Fruit fly (Drosophila melanogaster) whole organism, embryonic: Measurements from ENCODE around the gene Lcp65Ab1.

Experiments used
- Aef1 ChIP-seq: fragments of 200-800 bp; sonication (Bioruptor generic); IDR thresholded peaks from 3 replicates; pipeline ENCODE4 v1.3.6; 2022; ENCODE audit warnings: missing biosample characterization, missing genetic modification characterization
- CG11085 ChIP-seq: fragments of 200-800 bp; sonication (Bioruptor generic); IDR thresholded peaks from 2 replicates; pipeline ENCODE4 v1.3.6; 2022; ENCODE audit warnings: missing biosample characterization, missing genetic modification characterization
- CG12391 ChIP-seq: fragments of 200-800 bp; sonication (Bioruptor generic); optimal IDR thresholded peaks from 3 replicates; lab custom pipeline; 2018; ENCODE audit warnings: missing biosample characterization, mild to moderate bottlenecking, missing genetic modification characterization, moderate library complexity
- CG12769 ChIP-seq: fragments of 200-800 bp; sonication (Bioruptor generic); optimal IDR thresholded peaks from 2 replicates; lab custom pipeline; 2019; ENCODE audit warnings: missing biosample characterization, mild to moderate bottlenecking, missing genetic modification characterization, moderate library complexity
- CG13424 ChIP-seq: fragments of 200-800 bp; sonication (Bioruptor generic); optimal IDR thresholded peaks from 2 replicates; lab custom pipeline; 2019; ENCODE audit warnings: missing biosample characterization, mild to moderate bottlenecking, missing genetic modification characterization, moderate library complexity
- CG16863 ChIP-seq: fragments of 200-800 bp; sonication (Bioruptor generic); optimal IDR thresholded peaks from 3 replicates; lab custom pipeline; 2016; ENCODE audit warnings: missing biosample characterization, missing genetic modification characterization
- CG17186 ChIP-seq: fragments of 200-800 bp; sonication (Bioruptor generic); optimal IDR thresholded peaks from 3 replicates; lab custom pipeline; 2017; ENCODE audit warnings: missing biosample characterization, missing genetic modification reagents, missing genetic modification characterization
- CG17829 ChIP-seq: fragments of 200-800 bp; optimal IDR thresholded peaks from 2 replicates; lab custom pipeline; 2019; ENCODE audit warnings: missing biosample characterization, mild to moderate bottlenecking, missing genetic modification characterization, moderate library complexity
- CG18262 ChIP-seq: fragments of 200-800 bp; optimal IDR thresholded peaks from 3 replicates; lab custom pipeline; 2019; ENCODE audit warnings: missing biosample characterization, mild to moderate bottlenecking, missing genetic modification characterization, moderate library complexity
- CG2889 ChIP-seq: fragments of 200-800 bp; sonication (Bioruptor generic); IDR thresholded peaks from 3 replicates; pipeline ENCODE4 v1.3.6; 2022; ENCODE audit warnings: missing biosample characterization, missing genetic modification characterization
- CG31441 ChIP-seq: fragments of 200-800 bp; sonication (Bioruptor generic); IDR thresholded peaks from 2 replicates; pipeline ENCODE4 v1.3.6; 2022; ENCODE audit warnings: missing biosample characterization, missing genetic modification characterization
- CG5180 ChIP-seq: fragments of 200-800 bp; sonication (Bioruptor generic); optimal IDR thresholded peaks from 3 replicates; lab custom pipeline; 2017; ENCODE audit warnings: missing biosample characterization, missing genetic modification characterization, mild to moderate bottlenecking, moderate library complexity, missing genetic modification reagents
- CG6765 ChIP-seq: fragments of 200-800 bp; sonication (Bioruptor generic); optimal IDR thresholded peaks from 3 replicates; lab custom pipeline; 2017; ENCODE audit warnings: missing biosample characterization, mild to moderate bottlenecking, missing genetic modification characterization
- CG7372 ChIP-seq: fragments of 200-800 bp; sonication (Bioruptor generic); IDR thresholded peaks from 2 replicates; pipeline ENCODE4 v1.3.6; 2022; ENCODE audit warnings: missing biosample characterization, missing genetic modification characterization
- CG8089 ChIP-seq: fragments of 200-800 bp; sonication (Bioruptor generic); optimal IDR thresholded peaks from 3 replicates; lab custom pipeline; 2016; ENCODE audit warnings: missing biosample characterization, missing genetic modification characterization
- CG8944 ChIP-seq: fragments of 200-800 bp; sonication (Bioruptor generic); optimal IDR thresholded peaks from 3 replicates; lab custom pipeline; 2016; ENCODE audit warnings: missing biosample characterization, missing genetic modification characterization
- CG9437 ChIP-seq: fragments of 200-800 bp; sonication (Bioruptor generic); optimal IDR thresholded peaks from 2 replicates; lab custom pipeline; 2018; ENCODE audit warnings: missing biosample characterization, mild to moderate bottlenecking, missing genetic modification characterization
- D ChIP-seq, 2 experiments: fragments of 200-800 bp in 1 of 2; fragments of >200 bp in 1 of 2; sonication (Bioruptor generic) in 1 of 2; optimal IDR thresholded peaks; 2 replicates in 1 of 2; 3 replicates in 1 of 2; lab custom pipeline; 2017; ENCODE audit warnings: mild to moderate bottlenecking in 1 of 2, missing biosample characterization in 1 of 2, missing genetic modification characterization in 1 of 2, missing genetic modification reagents in 1 of 2
- Dip2 ChIP-seq: fragments of 200-800 bp; sonication (Bioruptor generic); IDR thresholded peaks from 2 replicates; pipeline ENCODE4 v1.3.6; 2022; ENCODE audit warnings: missing biosample characterization, missing genetic modification characterization
- ERR ChIP-seq: fragments of 200-800 bp; sonication (Bioruptor generic); optimal IDR thresholded peaks from 2 replicates; lab custom pipeline; 2016; ENCODE audit warnings: missing biosample characterization, missing genetic modification characterization
- Ets65A ChIP-seq: fragments of 200-800 bp; sonication (Bioruptor generic); peaks from one replicate; lab custom pipeline; 2016; ENCODE audit warnings: missing biosample characterization, missing genetic modification characterization
- Gsc ChIP-seq: fragments of 200-800 bp; sonication (Bioruptor generic); IDR thresholded peaks from 2 replicates; pipeline ENCODE4 v1.3.6; 2022; ENCODE audit warnings: missing biosample characterization, missing genetic modification characterization
- HLH54F ChIP-seq: fragments of 200-800 bp; sonication (Bioruptor generic); optimal IDR thresholded peaks from 3 replicates; lab custom pipeline; 2016; ENCODE audit warnings: missing biosample characterization, missing genetic modification characterization
- Hr3 ChIP-seq: fragments of 200-800 bp; sonication (Bioruptor generic); optimal IDR thresholded peaks from 3 replicates; lab custom pipeline; 2016; ENCODE audit warnings: missing biosample characterization, missing genetic modification characterization
- Hsf ChIP-seq: fragments of 200-800 bp; sonication (Bioruptor generic); optimal IDR thresholded peaks from 3 replicates; lab custom pipeline; 2016; ENCODE audit warnings: missing biosample characterization, missing genetic modification characterization
- Lpt ChIP-seq: fragments of >200 bp; optimal IDR thresholded peaks from 2 replicates; lab custom pipeline; 2018; ENCODE audit warnings: missing biosample characterization, missing genetic modification characterization
- Myb ChIP-seq: fragments of 200-800 bp; sonication (Bioruptor generic); optimal IDR thresholded peaks from 2 replicates; lab custom pipeline; 2016; ENCODE audit warnings: missing biosample characterization, missing genetic modification characterization
- Neu2 ChIP-seq: fragments of 200-800 bp; sonication (Bioruptor generic); optimal IDR thresholded peaks from 3 replicates; lab custom pipeline; 2016; ENCODE audit warnings: missing biosample characterization, missing genetic modification characterization, borderline replicate concordance
- Ptx1 ChIP-seq: fragments of 200-800 bp; sonication (Bioruptor generic); IDR thresholded peaks from 2 replicates; pipeline ENCODE4 v1.3.6; 2022; ENCODE audit warnings: missing biosample characterization, missing genetic modification characterization
- Side ChIP-seq: fragments of 200-800 bp; sonication (Bioruptor generic); optimal IDR thresholded peaks from 2 replicates; lab custom pipeline; 2016; ENCODE audit warnings: missing biosample characterization, missing genetic modification characterization
- Sox100B ChIP-seq: fragments of 200-800 bp; sonication (Bioruptor generic); optimal IDR thresholded peaks from 3 replicates; lab custom pipeline; 2018; ENCODE audit warnings: missing biosample characterization, mild to moderate bottlenecking, missing genetic modification characterization
- Sox102F ChIP-seq: fragments of 200-800 bp; sonication (Bioruptor generic); optimal IDR thresholded peaks from 2 replicates; lab custom pipeline; 2018; ENCODE audit warnings: missing biosample characterization, mild to moderate bottlenecking, missing genetic modification characterization, moderate library complexity
- Sry-β ChIP-seq: fragments of 200-800 bp; sonication (Bioruptor generic); optimal IDR thresholded peaks from 2 replicates; lab custom pipeline; 2018; ENCODE audit warnings: missing biosample characterization, mild to moderate bottlenecking, missing genetic modification characterization, moderate library complexity
- Xbp1 ChIP-seq: fragments of 200-800 bp; sonication (Bioruptor generic); optimal IDR thresholded peaks from 3 replicates; lab custom pipeline; 2016; ENCODE audit warnings: missing biosample characterization, mild to moderate bottlenecking, missing genetic modification characterization
- bsh ChIP-seq, 2 experiments: fragments of 200-800 bp; sonication (Bioruptor generic); optimal IDR thresholded peaks; 2 replicates each; lab custom pipeline; 2017 to 2018; ENCODE audit warnings: mild to moderate bottlenecking in 2 of 2, missing biosample characterization in 2 of 2, missing genetic modification characterization in 2 of 2, moderate library complexity in 1 of 2
- caup ChIP-seq: fragments of 200-800 bp; sonication (Bioruptor generic); optimal IDR thresholded peaks from 3 replicates; lab custom pipeline; 2017; ENCODE audit warnings: missing biosample characterization, mild to moderate bottlenecking, missing genetic modification characterization, moderate library complexity; ENCODE audit not compliant: severe bottlenecking
- dysf ChIP-seq: fragments of 200-800 bp; sonication (Bioruptor generic); IDR thresholded peaks from 3 replicates; pipeline ENCODE4 v1.3.6; 2022; ENCODE audit warnings: missing biosample characterization, missing genetic modification characterization
- fd102C ChIP-seq: fragments of 200-800 bp; sonication (Bioruptor generic); optimal IDR thresholded peaks from 2 replicates; lab custom pipeline; 2018; ENCODE audit warnings: missing biosample characterization, mild to moderate bottlenecking, missing genetic modification characterization, moderate library complexity
- gt ChIP-seq: fragments of 200-800 bp; sonication (Bioruptor generic); IDR thresholded peaks from 2 replicates; pipeline ENCODE4 v1.3.6; 2022; ENCODE audit warnings: missing biosample characterization, missing genetic modification characterization
- lola ChIP-seq, 3 experiments: fragments of >200 bp in 2 of 3; fragments of 200-800 bp in 1 of 3; sonication (Bioruptor generic) in 1 of 3; optimal IDR thresholded peaks; 2 replicates each; lab custom pipeline; 2017 to 2019; ENCODE audit warnings: missing biosample characterization in 3 of 3, missing genetic modification characterization in 3 of 3, mild to moderate bottlenecking in 1 of 3, moderate library complexity in 1 of 3
- nom ChIP-seq: fragments of 200-800 bp; sonication (Bioruptor generic); optimal IDR thresholded peaks from 2 replicates; lab custom pipeline; 2017; ENCODE audit warnings: missing biosample characterization, missing genetic modification characterization, mild to moderate bottlenecking, moderate library complexity, missing genetic modification reagents
- odd ChIP-seq: fragments of 200-800 bp; sonication (Bioruptor generic); optimal IDR thresholded peaks from 2 replicates; lab custom pipeline; 2017; ENCODE audit warnings: missing biosample characterization, mild to moderate bottlenecking, missing genetic modification characterization
- pan ChIP-seq, 4 experiments: fragments of >200 bp in 3 of 4; fragments of 200-800 bp in 1 of 4; sonication (Bioruptor generic) in 1 of 4; optimal IDR thresholded peaks in 3 of 4; IDR thresholded peaks in 1 of 4; 2 replicates each; pipeline versions ENCODE4 v1.3.6 to Lab custom; 2017 to 2022; ENCODE audit warnings: missing biosample characterization in 2 of 4, missing genetic modification characterization in 2 of 4, mixed read lengths in 1 of 4
- repo ChIP-seq: fragments of 200-800 bp; sonication (Bioruptor generic); optimal IDR thresholded peaks from 2 replicates; lab custom pipeline; 2016; ENCODE audit warnings: missing biosample characterization, missing genetic modification characterization
- ssp ChIP-seq: fragments of 200-800 bp; sonication (Bioruptor generic); IDR thresholded peaks from 2 replicates; pipeline ENCODE4 v1.3.6; 2022; ENCODE audit warnings: missing biosample characterization, missing genetic modification characterization
- ttk ChIP-seq: fragments of 200-800 bp; sonication (Bioruptor generic); IDR thresholded peaks from 2 replicates; pipeline ENCODE4 v2.1.2; 2022; ENCODE audit warnings: missing biosample characterization, missing genetic modification characterization
- vfl ChIP-seq: fragments of 200-800 bp; sonication (Bioruptor generic); optimal IDR thresholded peaks from 2 replicates; lab custom pipeline; 2016; ENCODE audit warnings: missing biosample characterization, missing genetic modification characterization
- zf30C ChIP-seq: fragments of 200-800 bp; sonication (Bioruptor generic); optimal IDR thresholded peaks from 3 replicates; lab custom pipeline; 2018; ENCODE audit warnings: missing biosample characterization, mild to moderate bottlenecking, missing genetic modification characterization

Lcp65Ab1 gene

dm6 chr3L:6108264-6109060, 40.9 kb upstream of the Lcp65Ab1 start (continued):
- TF ChIP-seq gt (GFP tag; lab: Robert Waterston, UW) = no peak
- TF ChIP-seq Ets65A (GFP tag; lab: Kevin White, UChicago) = no peak
- no peak for TF ChIP-seq CG2889 (GFP tag; lab: Robert Waterston, UW)
- no peak for TF ChIP-seq caup (GFP tag; lab: Kevin White, UChicago)
- no peak for TF ChIP-seq odd (GFP tag; lab: Kevin White, UChicago)
- TF ChIP-seq Dip2 (GFP tag; lab: Robert Waterston, UW) = no peak
- no peak for TF ChIP-seq Gsc (GFP tag; lab: Robert Waterston, UW)
- no peak for TF ChIP-seq ttk (GFP tag; lab: Robert Waterston, UW)
- TF ChIP-seq CG12391 (tag; lab: Kevin White, UChicago) = peak; percentile 38
- TF ChIP-seq CG16863 (GFP tag; lab: Kevin White, UChicago) = no peak
- TF ChIP-seq lola (GFP tag; optimal IDR thresholded peaks at IDR 0.05; lab: Kevin White, UChicago) = peak in 1 of 3 experiments; percentile 45
- no peak for TF ChIP-seq CG7372 (GFP tag; lab: Robert Waterston, UW)
- no peak for TF ChIP-seq CG9437
- no peak for TF ChIP-seq Lpt (GFP tag; lab: Kevin White, UChicago)
- TF ChIP-seq zf30C = no peak
- TF ChIP-seq Sox100B = peak; percentile 44
- TF ChIP-seq repo (GFP tag; lab: Kevin White, UChicago) = no peak
- no peak for TF ChIP-seq Xbp1
- TF ChIP-seq CG18262 = peak; percentile 57
- TF ChIP-seq ssp (GFP tag; lab: Robert Waterston, UW) = no peak
- TF ChIP-seq CG13424 (tag; lab: Kevin White, UChicago) = peak; percentile 10
- TF ChIP-seq CG11085 (GFP tag; lab: Robert Waterston, UW) = no peak
- no peak for TF ChIP-seq Ptx1 (GFP tag; lab: Robert Waterston, UW)
- no peak for TF ChIP-seq CG6765 (GFP tag; lab: Kevin White, UChicago)
- TF ChIP-seq Side (GFP tag; lab: Kevin White, UChicago) = no peak
- no peak for TF ChIP-seq fd102C (GFP tag; lab: Kevin White, UChicago)
- TF ChIP-seq Aef1 (GFP tag; lab: Robert Waterston, UW) = no peak
- peak; percentile 5 for TF ChIP-seq CG17829
- TF ChIP-seq CG17186 (GFP tag; lab: Kevin White, UChicago) = no peak
- no peak for TF ChIP-seq Neu2 (GFP tag; lab: Kevin White, UChicago)
- TF ChIP-seq vfl (GFP tag; lab: Kevin White, UChicago) = no peak
- TF ChIP-seq CG12769 = no peak
- TF ChIP-seq bsh (GFP tag; optimal IDR thresholded peaks at IDR 0.05; lab: Kevin White, UChicago) = peak in 1 of 2 experiments; percentile 50
- peak; percentile 48; the same call in 1 of the 2 replicates for TF ChIP-seq CG31441 (GFP tag; lab: Robert Waterston, UW)
- no peak for TF ChIP-seq D (optimal IDR thresholded peaks at IDR 0.05; lab: Kevin White, UChicago)
- TF ChIP-seq D (GFP tag; optimal IDR thresholded peaks at IDR 0.05; lab: Kevin White, UChicago) = peak; percentile 27
- no peak for TF ChIP-seq pan (optimal IDR thresholded peaks at IDR 0.05; lab: Kevin White, UChicago)
- no peak for TF ChIP-seq pan (GFP tag; optimal IDR thresholded peaks at IDR 0.05 in 1 of 2, IDR thresholded peaks at IDR 0.05 in 1 of 2)
- no peak for TF ChIP-seq CG8089 (GFP tag; lab: Kevin White, UChicago)
- no peak for TF ChIP-seq Hr3
- peak; percentile 8 for TF ChIP-seq Sox102F (GFP tag; lab: Kevin White, UChicago)
- TF ChIP-seq CG8944 = no peak
- no peak for TF ChIP-seq dysf
- no peak for TF ChIP-seq Sry-β (GFP tag; lab: Kevin White, UChicago)
- TF ChIP-seq nom = no peak
- no peak for TF ChIP-seq Myb
- TF ChIP-seq ERR = no peak
- no peak for TF ChIP-seq Hsf (GFP tag; lab: Kevin White, UChicago)
- no peak for TF ChIP-seq HLH54F
- no peak for TF ChIP-seq CG5180 (GFP tag; lab: Kevin White, UChicago)
